Fruit fly (Drosophila melanogaster) Kc167 (cell line): ENCODE data around the gene CG6380.

Source experiments
- Myc ChIP-seq: fragments of >200 bp; optimal IDR thresholded peaks from 2 replicates; lab custom pipeline; 2017; ENCODE audit warnings: missing external identifiers
- Sin3A ChIP-seq: fragments of >200 bp; optimal IDR thresholded peaks from 2 replicates; lab custom pipeline; 2018; ENCODE audit warnings: missing external identifiers
- h ChIP-seq: fragments of >200 bp; optimal IDR thresholded peaks from 3 replicates; lab custom pipeline; 2018; ENCODE audit warnings: missing external identifiers
- insv ChIP-seq: fragments of >200 bp; optimal IDR thresholded peaks from 3 replicates; lab custom pipeline; 2018; ENCODE audit warnings: missing external identifiers
- psq ChIP-seq: fragments of >200 bp; optimal IDR thresholded peaks from 2 replicates; lab custom pipeline; 2017; ENCODE audit warnings: missing external identifiers
- ttk ChIP-seq: sonication (Bioruptor generic); optimal IDR thresholded peaks from 2 replicates; lab custom pipeline; 2017; ENCODE audit warnings: missing external identifiers

Gene CG6380

dm6 chr2L:17292102-17292501, at the start of gene CG6380:
TSS of gene CG6380 (minus strand) at chr2L:17292202.
- TF ChIP-seq ttk (lab: Kevin White, UChicago) (no peak), Myc (lab: Kevin White, UChicago) (no peak), psq (lab: Kevin White, UChicago) (no peak), Sin3A (lab: Kevin White, UChicago) (no peak), insv (lab: Kevin White, UChicago) (no peak), h (lab: Kevin White, UChicago) (no peak)

DNA sequence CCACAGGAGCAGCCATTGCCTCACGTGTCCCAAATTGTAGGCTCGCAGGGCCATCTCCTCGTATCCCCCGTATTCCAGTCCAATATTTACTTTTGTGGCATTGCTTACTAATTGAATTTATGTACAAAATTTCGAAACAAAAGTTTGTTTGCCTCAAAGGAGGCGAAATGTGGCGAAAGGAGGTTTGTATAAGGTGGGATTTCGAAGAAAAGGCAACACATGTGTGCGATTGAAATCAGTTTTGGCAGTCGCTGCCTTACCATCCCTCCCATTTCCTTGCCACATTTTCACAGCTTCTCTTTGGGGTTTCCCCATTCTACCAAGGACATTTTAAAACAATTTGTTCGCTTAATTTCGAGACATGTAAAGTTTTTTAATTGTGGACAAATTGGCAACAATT, 28.6 kb upstream of the CG6380 start, which contains the start of gene CG45691:
Gene CG45691, minus strand, starts transcription at position 101 of the 400 bp plus-strand sequence.
- TF ChIP-seq psq (lab: Kevin White, UChicago): no peak
- TF ChIP-seq ttk (lab: Kevin White, UChicago): no peak
- TF ChIP-seq Myc (lab: Kevin White, UChicago): no peak
- no peak for TF ChIP-seq insv (lab: Kevin White, UChicago)
- TF ChIP-seq Sin3A (lab: Kevin White, UChicago): no peak
- TF ChIP-seq h (lab: Kevin White, UChicago): no peak

DNA sequence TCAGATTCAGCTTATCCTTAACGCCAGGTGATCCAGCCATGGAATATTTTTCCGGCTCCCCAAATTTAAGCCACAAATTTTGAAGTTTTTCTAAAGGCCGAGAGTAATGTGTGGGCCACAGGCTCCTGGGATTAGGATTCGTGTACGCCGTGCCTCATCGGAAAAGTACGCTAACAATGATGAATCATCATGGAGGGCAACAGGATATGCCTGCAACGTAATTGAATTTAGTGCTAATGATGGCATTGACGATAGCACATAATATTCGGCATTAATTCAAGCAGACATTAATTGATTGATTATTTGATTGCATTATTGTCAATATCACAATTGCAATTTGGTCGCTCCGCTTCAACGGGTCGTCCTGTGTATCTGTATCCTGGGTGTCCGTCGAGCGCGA, 19.7 kb upstream of the CG6380 start, which contains the start of gene CG34170:
Gene CG34170, minus strand, starts transcription at position 101 of the 400 bp plus-strand sequence.
- TF ChIP-seq psq (lab: Kevin White, UChicago) (no peak), ttk (lab: Kevin White, UChicago) (no peak)

DNA sequence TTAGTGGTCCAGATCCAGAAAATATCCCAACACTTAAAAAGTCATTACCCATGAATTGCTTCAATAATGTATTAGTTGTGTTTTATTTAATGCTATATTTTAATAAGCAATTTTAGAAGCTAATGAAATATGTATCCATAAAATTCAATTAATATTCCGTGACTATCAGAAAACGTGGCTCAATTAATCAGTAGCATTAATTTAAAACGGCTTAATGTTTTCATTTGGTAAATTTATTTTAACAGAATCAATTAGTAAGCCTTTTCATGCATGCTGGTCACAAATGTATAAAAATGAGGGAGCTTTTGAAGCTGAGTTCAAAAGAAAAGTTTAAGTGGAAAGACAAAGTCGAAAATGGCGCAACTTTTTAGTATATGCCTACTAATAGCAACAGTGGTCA, 6.1 kb downstream of the CG6380 start, which contains the start of gene CG15140:
Gene CG15140, plus strand, starts transcription at position 301 of the 400 bp plus-strand sequence.
- TF ChIP-seq psq (lab: Kevin White, UChicago) (no peak), Myc (lab: Kevin White, UChicago) (no peak), Sin3A (lab: Kevin White, UChicago) (no peak), h (lab: Kevin White, UChicago) (no peak), insv (lab: Kevin White, UChicago) (no peak), ttk (lab: Kevin White, UChicago) (no peak)

DNA sequence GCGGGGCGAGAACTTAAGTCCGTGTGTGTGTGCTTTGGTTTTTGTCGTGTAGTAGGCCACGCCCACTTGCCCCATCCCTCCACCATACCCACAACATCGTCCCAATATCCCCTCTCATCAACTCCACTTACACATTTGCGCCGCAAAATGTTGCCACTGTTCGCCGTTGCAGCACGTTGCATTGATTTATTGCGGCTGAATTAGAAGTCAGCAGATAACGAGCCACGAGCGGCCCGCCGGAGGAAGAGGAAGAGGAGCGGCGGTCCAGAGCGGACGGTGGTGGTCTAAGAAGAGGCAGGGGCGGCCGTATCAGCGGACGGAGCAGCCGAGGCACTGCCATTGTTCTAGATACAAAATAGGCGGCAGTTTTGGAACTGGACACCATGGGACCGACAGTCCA, 22.3 kb downstream of the CG6380 start:
- TF ChIP-seq insv (lab: Kevin White, UChicago) (no peak), ttk (lab: Kevin White, UChicago) (no peak), Sin3A (lab: Kevin White, UChicago) (no peak), psq (lab: Kevin White, UChicago) (no peak), h (lab: Kevin White, UChicago) (no peak)

DNA sequence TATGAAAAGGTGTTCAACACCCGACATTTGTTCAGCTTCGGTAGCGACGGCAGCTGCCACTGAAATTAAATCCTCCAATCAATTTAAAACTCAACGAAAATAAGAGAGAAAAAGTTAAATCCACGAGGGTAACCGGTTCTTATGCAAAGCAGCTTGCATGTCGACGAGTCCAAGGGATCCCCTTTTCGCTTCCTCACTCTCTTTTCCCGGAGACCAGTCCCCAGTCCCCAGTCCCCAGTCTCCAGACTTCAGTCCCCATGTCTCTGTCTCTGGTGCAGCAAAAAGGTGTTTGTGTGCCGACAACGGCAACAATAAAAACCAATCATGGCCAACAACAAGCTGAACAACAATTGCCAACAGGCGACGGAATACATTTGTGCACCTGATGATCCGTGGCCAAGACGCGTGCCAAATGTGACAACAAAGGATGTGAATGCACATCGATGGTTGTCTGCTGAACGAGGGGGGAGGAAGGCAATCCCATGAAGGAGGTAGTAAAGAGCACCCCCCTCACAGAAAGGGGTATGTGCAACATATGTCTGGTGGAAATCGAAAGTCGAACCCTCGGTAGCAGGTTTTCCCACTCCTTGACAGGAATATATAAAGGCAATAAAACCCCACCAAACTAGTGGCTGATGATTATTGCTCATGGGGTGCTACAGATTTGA, 23.8 kb downstream of the CG6380 start:
- TF ChIP-seq ttk (lab: Kevin White, UChicago) (no peak), insv (lab: Kevin White, UChicago) (no peak), h (lab: Kevin White, UChicago) (no peak), Sin3A (lab: Kevin White, UChicago) (no peak), psq (lab: Kevin White, UChicago) (no peak), Myc (lab: Kevin White, UChicago) (no peak)

DNA sequence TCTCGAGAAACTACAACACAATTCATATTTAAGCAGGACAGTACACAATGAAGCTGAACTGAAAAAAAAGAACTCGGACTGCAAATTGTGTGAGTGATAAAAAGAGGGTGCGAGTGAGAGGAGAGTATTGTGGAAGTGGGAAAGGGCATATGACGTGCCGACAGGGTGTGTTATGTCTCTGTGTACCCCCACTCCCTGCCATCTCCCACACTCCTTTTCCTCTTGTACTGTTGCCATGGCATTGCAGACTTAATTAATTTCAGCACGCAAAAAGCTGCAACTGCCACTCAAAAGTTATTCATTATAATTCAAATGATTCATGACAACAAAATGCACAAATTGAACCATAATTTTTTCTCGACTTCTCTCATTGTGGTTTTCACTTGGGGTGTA, 24.6 kb downstream of the CG6380 start:
- no peak for TF ChIP-seq h (lab: Kevin White, UChicago)
- TF ChIP-seq psq (lab: Kevin White, UChicago): no peak
- TF ChIP-seq ttk (lab: Kevin White, UChicago): no peak
- TF ChIP-seq insv (lab: Kevin White, UChicago): no peak
- TF ChIP-seq Myc (lab: Kevin White, UChicago): no peak
- TF ChIP-seq Sin3A (lab: Kevin White, UChicago): no peak

- TF ChIP-seq h (lab: Kevin White, UChicago): no peak
- TF ChIP-seq ttk (lab: Kevin White, UChicago): no peak
- no peak for TF ChIP-seq Myc (lab: Kevin White, UChicago)
- TF ChIP-seq Sin3A (lab: Kevin White, UChicago): no peak
- TF ChIP-seq insv (lab: Kevin White, UChicago): no peak
- no peak for TF ChIP-seq psq (lab: Kevin White, UChicago)
Observed at dm6 chr2L:17266677-17267357, 25.2 kb downstream of the CG6380 start.

- no peak for TF ChIP-seq h (lab: Kevin White, UChicago)
- no peak for TF ChIP-seq ttk (lab: Kevin White, UChicago)
- no peak for TF ChIP-seq Myc (lab: Kevin White, UChicago)
- no peak for TF ChIP-seq insv (lab: Kevin White, UChicago)
- no peak for TF ChIP-seq Sin3A (lab: Kevin White, UChicago)
- no peak for TF ChIP-seq psq (lab: Kevin White, UChicago)
Observed at dm6 chr2L:17263352-17263751, 28.6 kb downstream of the CG6380 start.

DNA sequence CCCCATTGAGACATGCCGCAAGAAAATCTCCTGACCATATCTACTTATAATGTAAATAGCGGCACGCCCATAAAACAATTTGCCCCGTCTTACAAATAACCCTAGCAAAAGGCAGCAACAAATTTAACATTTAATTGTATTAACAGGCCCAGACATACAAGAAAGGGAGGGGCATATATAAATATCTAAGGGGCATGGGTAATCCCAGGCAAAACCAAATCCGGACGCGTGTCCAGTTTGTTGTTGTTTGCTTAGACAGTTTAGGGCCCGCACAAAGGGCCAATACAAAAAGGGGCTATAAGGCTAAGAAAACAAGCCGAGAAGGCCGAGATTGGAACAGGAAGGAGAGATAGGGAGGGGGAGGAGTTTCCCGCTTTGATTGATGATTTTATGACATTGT, 29.8 kb downstream of the CG6380 start:
- TF ChIP-seq Myc (lab: Kevin White, UChicago): no peak
- TF ChIP-seq insv (lab: Kevin White, UChicago): no peak
- no peak for TF ChIP-seq ttk (lab: Kevin White, UChicago)
- no peak for TF ChIP-seq h (lab: Kevin White, UChicago)
- TF ChIP-seq Sin3A (lab: Kevin White, UChicago): no peak
- no peak for TF ChIP-seq psq (lab: Kevin White, UChicago)

dm6 chr2L:17260577-17260976, 31.4 kb downstream of the CG6380 start, which contains the start of gene beat-IIIc:
TSS of gene beat-IIIc (minus strand) at chr2L:17260734.
- TF ChIP-seq Sin3A (lab: Kevin White, UChicago) (no peak), ttk (lab: Kevin White, UChicago) (no peak), Myc (lab: Kevin White, UChicago) (no peak), insv (lab: Kevin White, UChicago) (no peak), psq (lab: Kevin White, UChicago) (no peak), h (lab: Kevin White, UChicago) (no peak)
